Worm (Caenorhabditis elegans) whole organism, L3 larva: Measurements from ENCODE around the gene gcy-27.
A peak's percentile ranks its signal among the peaks of the same experiment; 100 is the strongest.

Experiments
- aly-2 ChIP-seq: fragments of 150-350 bp; optimal IDR thresholded peaks from 2 replicates; lab custom pipeline; 2014; ENCODE audit warnings: missing biosample characterization, missing genetic modification characterization
- ama-1 ChIP-seq: fragments of 150-350 bp; optimal IDR thresholded peaks from 2 replicates; lab custom pipeline; 2018
- ceh-16 ChIP-seq: sonication (generic microtip); optimal IDR thresholded peaks from 2 replicates; lab custom pipeline; 2017; ENCODE audit warnings: missing biosample characterization, missing genetic modification characterization
- ceh-82 ChIP-seq: fragments of 150-350 bp; optimal IDR thresholded peaks from 2 replicates; lab custom pipeline; 2014; ENCODE audit warnings: missing biosample characterization, missing genetic modification characterization
- egl-27 ChIP-seq: sonication (generic microtip); optimal IDR thresholded peaks from 4 replicates; lab custom pipeline; 2017; ENCODE audit warnings: missing biosample characterization, missing genetic modification reagents, missing genetic modification characterization
- elt-1 ChIP-seq: fragments of 150-350 bp; optimal IDR thresholded peaks from 2 replicates; lab custom pipeline; 2014; ENCODE audit warnings: missing biosample characterization, missing genetic modification characterization
- elt-2 ChIP-seq: sonication (generic microtip); optimal IDR thresholded peaks from 2 replicates; lab custom pipeline; 2016; ENCODE audit warnings: missing genetic modification reagents, mild to moderate bottlenecking, missing genetic modification characterization, missing compliant biosample characterization
- elt-3 ChIP-seq, 3 experiments: fragments of 150-350 bp in 1 of 3; sonication (generic microtip) in 2 of 3; optimal IDR thresholded peaks; 2 replicates in 2 of 3; 4 replicates in 1 of 3; lab custom pipeline; 2014 to 2017; ENCODE audit warnings: missing biosample characterization in 3 of 3, missing genetic modification characterization in 3 of 3
- eor-1 ChIP-seq, 2 experiments: fragments of 150-350 bp; optimal IDR thresholded peaks; 2 replicates each; lab custom pipeline; 2014 to 2018; ENCODE audit warnings: missing biosample characterization in 2 of 2, missing genetic modification characterization in 2 of 2
- fkh-10 ChIP-seq: sonication (generic microtip); optimal IDR thresholded peaks from 2 replicates; lab custom pipeline; 2017; ENCODE audit warnings: missing biosample characterization, missing genetic modification reagents, missing genetic modification characterization
- fos-1 ChIP-seq: fragments of 150-350 bp; optimal IDR thresholded peaks from 2 replicates; lab custom pipeline; 2014; ENCODE audit warnings: missing biosample characterization, missing genetic modification characterization
- hmg-11 ChIP-seq: sonication (generic microtip); optimal IDR thresholded peaks from 2 replicates; lab custom pipeline; 2016; ENCODE audit warnings: missing genetic modification characterization, missing compliant biosample characterization
- jun-1 ChIP-seq: fragments of 150-350 bp; optimal IDR thresholded peaks from 2 replicates; lab custom pipeline; 2014; ENCODE audit warnings: missing biosample characterization, missing genetic modification reagents, missing genetic modification characterization
- lsy-12 ChIP-seq: sonication (generic microtip); optimal IDR thresholded peaks from 2 replicates; lab custom pipeline; 2016; ENCODE audit warnings: mild to moderate bottlenecking, missing genetic modification characterization, missing compliant biosample characterization
- mml-1 ChIP-seq: fragments of 150-350 bp; sonication (generic microtip); optimal IDR thresholded peaks from 3 replicates; lab custom pipeline; 2014; ENCODE audit warnings: missing biosample characterization, missing genetic modification characterization
- nhr-11 ChIP-seq: fragments of 150-350 bp; optimal IDR thresholded peaks from 2 replicates; lab custom pipeline; 2014; ENCODE audit warnings: missing biosample characterization, missing genetic modification characterization
- nhr-12 ChIP-seq: fragments of 150-350 bp; optimal IDR thresholded peaks from 2 replicates; lab custom pipeline; 2014; ENCODE audit warnings: missing biosample characterization, missing genetic modification characterization
- nhr-23 ChIP-seq: fragments of 150-350 bp; optimal IDR thresholded peaks from 2 replicates; lab custom pipeline; 2014; ENCODE audit warnings: missing biosample characterization, missing genetic modification reagents, missing genetic modification characterization
- nhr-237 ChIP-seq: fragments of 150-350 bp; optimal IDR thresholded peaks from 2 replicates; lab custom pipeline; 2014; ENCODE audit warnings: missing biosample characterization, missing genetic modification characterization
- nhr-25 ChIP-seq: sonication (generic microtip); optimal IDR thresholded peaks from 2 replicates; lab custom pipeline; 2017; ENCODE audit warnings: missing biosample characterization, missing genetic modification characterization
- nhr-67 ChIP-seq: fragments of 150-350 bp; optimal IDR thresholded peaks from 2 replicates; lab custom pipeline; 2014; ENCODE audit warnings: missing biosample characterization, missing genetic modification characterization
- nhr-76 ChIP-seq: fragments of 150-350 bp; sonication (generic microtip); optimal IDR thresholded peaks from 5 replicates; lab custom pipeline; 2014; ENCODE audit warnings: missing biosample characterization, missing genetic modification characterization
- nhr-77 ChIP-seq: fragments of 150-350 bp; optimal IDR thresholded peaks from 2 replicates; lab custom pipeline; 2014; ENCODE audit warnings: missing biosample characterization, missing genetic modification characterization
- pha-4 ChIP-seq: fragments of 150-350 bp; optimal IDR thresholded peaks from 2 replicates; lab custom pipeline; 2014; ENCODE audit warnings: missing biosample characterization, missing genetic modification reagents, missing genetic modification characterization
- sea-2 ChIP-seq: fragments of 150-350 bp; sonication (generic microtip); optimal IDR thresholded peaks from 4 replicates; lab custom pipeline; 2014; ENCODE audit warnings: missing biosample characterization, missing genetic modification reagents, missing genetic modification characterization
- skn-1 ChIP-seq: fragments of 150-350 bp; optimal IDR thresholded peaks from 2 replicates; lab custom pipeline; 2014; ENCODE audit warnings: missing biosample characterization, missing genetic modification characterization
- snpc-4 ChIP-seq: fragments of 150-350 bp; optimal IDR thresholded peaks from 2 replicates; lab custom pipeline; 2014; ENCODE audit warnings: missing biosample characterization, missing genetic modification characterization
- unc-62 ChIP-seq: fragments of 150-350 bp; sonication (generic microtip); optimal IDR thresholded peaks from 4 replicates; lab custom pipeline; 2014; ENCODE audit warnings: missing biosample characterization, missing genetic modification reagents, missing genetic modification characterization
- ztf-4 ChIP-seq: fragments of 150-350 bp; optimal IDR thresholded peaks from 2 replicates; lab custom pipeline; 2014; ENCODE audit warnings: missing biosample characterization, missing genetic modification characterization

gcy-27 gene

ce11 chrIV:17436552-17436951 is at the start of gene gcy-27:
TSS of gene gcy-27 (minus strand) at chrIV:17436652.
- no peak for TF ChIP-seq fos-1 (tag; lab: Kevin White, UChicago)
- TF ChIP-seq ama-1: no peak
- TF ChIP-seq unc-62 (GFP tag; lab: Kevin White, UChicago): no peak
- no peak for TF ChIP-seq nhr-237
- TF ChIP-seq sea-2: no peak

ce11 chrIV:17483230-17483629 is 46.8 kb upstream of the gcy-27 start, which contains the start of gene rabr-2:
TSS of gene rabr-2 (minus strand) at chrIV:17483330.
- no peak for TF ChIP-seq eor-1 (tag; optimal IDR thresholded peaks at IDR 0.05; lab: Kevin White, UChicago)
- TF ChIP-seq skn-1 (tag; lab: Kevin White, UChicago): no peak
- no peak for TF ChIP-seq nhr-67 (tag; lab: Kevin White, UChicago)
- TF ChIP-seq ztf-4 (tag; lab: Kevin White, UChicago): no peak

ce11 chrIV:17475743-17476142 is 39.3 kb upstream of the gcy-27 start, which contains the start of gene grl-24:
TSS of gene grl-24 (minus strand) at chrIV:17475843.
- TF ChIP-seq mml-1 (no peak), hmg-11 (tag; lab: Kevin White, UChicago) (no peak), nhr-12 (tag; lab: Kevin White, UChicago) (no peak), skn-1 (tag; lab: Kevin White, UChicago) (no peak), nhr-11 (tag; lab: Kevin White, UChicago) (no peak), nhr-77 (tag; lab: Kevin White, UChicago) (no peak), nhr-23 (tag; lab: Kevin White, UChicago) (no peak), elt-1 (tag; lab: Kevin White, UChicago) (no peak), sea-2 (no peak), aly-2 (no peak), lsy-12 (tag; lab: Kevin White, UChicago) (no peak), elt-3 (tag; optimal IDR thresholded peaks at IDR 0.05; lab: Kevin White, UChicago) (no peak), fkh-10 (GFP tag; lab: Kevin White, UChicago) (no peak), nhr-76 (tag; lab: Kevin White, UChicago) (no peak), elt-2 (tag; lab: Kevin White, UChicago) (no peak), ztf-4 (tag; lab: Kevin White, UChicago) (no peak), nhr-25 (no peak), ceh-16 (tag; lab: Kevin White, UChicago) (no peak), snpc-4 (no peak)

- peak; percentile 9 for TF ChIP-seq nhr-23 (tag; lab: Kevin White, UChicago)
- TF ChIP-seq sea-2: no peak
- no peak for TF ChIP-seq egl-27 (tag; lab: Kevin White, UChicago)
- TF ChIP-seq ceh-82: no peak
- TF ChIP-seq jun-1: no peak
Observed at ce11 chrIV:17475242-17475641, 38.8 kb upstream of the gcy-27 start, which contains the start of gene F11E6.9. TSS of gene F11E6.9 (minus strand) at chrIV:17475342.

ce11 chrIV:17474047-17474446 is 37.6 kb upstream of the gcy-27 start:
- TF ChIP-seq pha-4 (tag; lab: Kevin White, UChicago): no peak
- peak; percentile 22 for TF ChIP-seq nhr-23 (tag; lab: Kevin White, UChicago)

- no peak for TF ChIP-seq elt-2 (tag; lab: Kevin White, UChicago)
- peak; percentile 3 for TF ChIP-seq nhr-23 (tag; lab: Kevin White, UChicago)
- TF ChIP-seq ama-1: no peak
- TF ChIP-seq nhr-25: peak; percentile 49
- no peak for TF ChIP-seq egl-27 (tag; lab: Kevin White, UChicago)
- TF ChIP-seq pha-4 (tag; lab: Kevin White, UChicago): no peak
- no peak for TF ChIP-seq sea-2
Observed at ce11 chrIV:17473034-17473433, 36.6 kb upstream of the gcy-27 start, which contains the start of gene gba-3. TSS of gene gba-3 (plus strand) at chrIV:17473334.

- TF ChIP-seq snpc-4 (no peak), nhr-23 (tag; lab: Kevin White, UChicago) (peak; percentile 87), nhr-25 (peak; percentile 81), egl-27 (tag; lab: Kevin White, UChicago) (peak; percentile 4)
Observed at ce11 chrIV:17471870-17472459, 35.5 kb upstream of the gcy-27 start, which contains the start of gene epic-1. TSS of gene epic-1 (minus strand) at chrIV:17471920.
